Worm (Caenorhabditis elegans) whole organism, young adult: ENCODE data around the gene jun-1.

Experiments used
- ccch-3 ChIP-seq: fragments of 200-800 bp; sonication (Bioruptor generic); optimal IDR thresholded peaks from 2 replicates; lab custom pipeline; 2018; ENCODE audit warnings: mild to moderate bottlenecking, missing genetic modification characterization, missing compliant biosample characterization
- dpl-1 ChIP-seq: fragments of 150-350 bp; optimal IDR thresholded peaks from 2 replicates; lab custom pipeline; 2014; ENCODE audit warnings: missing biosample characterization, missing genetic modification reagents, missing genetic modification characterization
- him-1 ChIP-seq: sonication (generic microtip); optimal IDR thresholded peaks from 2 replicates; lab custom pipeline; 2016; ENCODE audit warnings: missing genotype, missing genetic modification reagents, missing genetic modification characterization, missing compliant biosample characterization
- pha-4 ChIP-seq: fragments of 150-350 bp; sonication (generic microtip); optimal IDR thresholded peaks from 2 replicates; lab custom pipeline; 2014; ENCODE audit warnings: missing biosample characterization, missing genetic modification reagents, missing genetic modification characterization

- no peak for TF ChIP-seq dpl-1 (GFP tag; lab: Kevin White, UChicago)
- no peak for TF ChIP-seq him-1 (tag; lab: Kevin White, UChicago)
- TF ChIP-seq pha-4 (tag; lab: Kevin White, UChicago) = no peak
- no peak for TF ChIP-seq ccch-3
These were observed 24.8 kb downstream of the jun-1 start, which contains the start of gene C16D2.3 for ce11 chrII:9137803-9138202.
